Fruit fly (Drosophila melanogaster) whole organism, embryonic: ENCODE data around the gene CG31174.

Experiments used
- Bgb ChIP-seq: fragments of 200-800 bp; sonication (Bioruptor generic); IDR thresholded peaks from 2 replicates; pipeline ENCODE4 v1.3.6; 2022; ENCODE audit warnings: missing biosample characterization, missing genetic modification characterization; ENCODE audit not compliant: partially characterized antibody
- BtbVII ChIP-seq: fragments of 200-800 bp; sonication (Bioruptor generic); optimal IDR thresholded peaks from 3 replicates; lab custom pipeline; 2017; ENCODE audit warnings: missing biosample characterization, mild to moderate bottlenecking, missing genetic modification characterization
- Bteb2 ChIP-seq: fragments of 200-800 bp; sonication (Bioruptor generic); optimal IDR thresholded peaks from 2 replicates; lab custom pipeline; 2016; ENCODE audit warnings: missing biosample characterization, missing genetic modification characterization
- CG1024 ChIP-seq: fragments of 200-800 bp; sonication (Bioruptor generic); IDR thresholded peaks from 2 replicates; pipeline ENCODE4 v1.3.6; 2022; ENCODE audit warnings: missing biosample characterization, missing genetic modification characterization
- CG10979 ChIP-seq: fragments of 200-800 bp; sonication (Bioruptor generic); optimal IDR thresholded peaks from 2 replicates; lab custom pipeline; 2018; ENCODE audit warnings: missing biosample characterization, mild to moderate bottlenecking, missing genetic modification characterization, moderate library complexity
- CG1233 ChIP-seq: fragments of 200-800 bp; sonication (Bioruptor generic); optimal IDR thresholded peaks from 4 replicates; lab custom pipeline; 2018; ENCODE audit warnings: missing biosample characterization, mild to moderate bottlenecking, missing genetic modification characterization
- CG13287 ChIP-seq: fragments of 200-800 bp; sonication (Bioruptor generic); IDR thresholded peaks from 2 replicates; pipeline ENCODE4 v1.3.6; 2022; ENCODE audit warnings: missing biosample characterization, missing genetic modification characterization; ENCODE audit not compliant: partially characterized antibody
- CG15696 ChIP-seq: fragments of 200-800 bp; sonication (Bioruptor generic); optimal IDR thresholded peaks from 2 replicates; lab custom pipeline; 2019; ENCODE audit warnings: missing biosample characterization, mild to moderate bottlenecking, missing genetic modification characterization, moderate library complexity
- CG1603 ChIP-seq: fragments of 200-800 bp; sonication (Bioruptor generic); optimal IDR thresholded peaks from 2 replicates; lab custom pipeline; 2019; ENCODE audit warnings: missing biosample characterization, mild to moderate bottlenecking, missing genetic modification characterization, moderate library complexity
- CG17361 ChIP-seq: fragments of 200-800 bp; sonication (Bioruptor generic); IDR thresholded peaks from 3 replicates; pipeline ENCODE4 v1.3.6; 2022; ENCODE audit warnings: missing biosample characterization, missing genetic modification characterization
- CG18619 ChIP-seq: fragments of 200-800 bp; sonication (Bioruptor generic); optimal IDR thresholded peaks from 3 replicates; lab custom pipeline; 2017; ENCODE audit warnings: missing biosample characterization, mild to moderate bottlenecking, missing genetic modification characterization
- CG32767 ChIP-seq: fragments of 200-800 bp; sonication (Bioruptor generic); IDR thresholded peaks from 2 replicates; pipeline ENCODE4 v1.3.6; 2022; ENCODE audit warnings: missing biosample characterization, missing genetic modification characterization
- CG3407 ChIP-seq: fragments of 200-800 bp; sonication (Bioruptor generic); optimal IDR thresholded peaks from 2 replicates; lab custom pipeline; 2018; ENCODE audit warnings: missing biosample characterization, mild to moderate bottlenecking, missing genetic modification characterization
- CG8924 ChIP-seq: fragments of 200-800 bp; optimal IDR thresholded peaks from 3 replicates; lab custom pipeline; 2019; ENCODE audit warnings: missing biosample characterization, mild to moderate bottlenecking, missing genetic modification characterization, moderate library complexity
- CG9876 ChIP-seq: fragments of 200-800 bp; sonication (Bioruptor generic); optimal IDR thresholded peaks from 2 replicates; lab custom pipeline; 2016; ENCODE audit warnings: missing biosample characterization, missing genetic modification characterization
- Ets65A ChIP-seq: fragments of 200-800 bp; sonication (Bioruptor generic); peaks from one replicate; lab custom pipeline; 2016; ENCODE audit warnings: missing biosample characterization, missing genetic modification characterization
- Gsc ChIP-seq: fragments of 200-800 bp; sonication (Bioruptor generic); IDR thresholded peaks from 2 replicates; pipeline ENCODE4 v1.3.6; 2022; ENCODE audit warnings: missing biosample characterization, missing genetic modification characterization
- Hr51 ChIP-seq, 2 experiments: fragments of 200-800 bp; sonication (Bioruptor generic); optimal IDR thresholded peaks; 2 replicates in 1 of 2; 3 replicates in 1 of 2; lab custom pipeline; 2016 to 2018; ENCODE audit warnings: missing biosample characterization in 2 of 2, missing genetic modification characterization in 2 of 2, mild to moderate bottlenecking in 1 of 2, moderate library complexity in 1 of 2
- Med ChIP-seq: fragments of 200-800 bp; sonication (Bioruptor generic); peaks from one replicate; lab custom pipeline; 2016; ENCODE audit warnings: missing biosample characterization, missing genetic modification characterization, mild to moderate bottlenecking, inconsistent platforms, moderate library complexity
- NC2α ChIP-seq: fragments of 200-800 bp; sonication (Bioruptor generic); optimal IDR thresholded peaks from 2 replicates; lab custom pipeline; 2016; ENCODE audit warnings: missing biosample characterization, missing genetic modification characterization
- Nf-YC ChIP-seq: fragments of 200-800 bp; optimal IDR thresholded peaks from 3 replicates; lab custom pipeline; 2019; ENCODE audit warnings: missing biosample characterization, mild to moderate bottlenecking, missing genetic modification characterization, moderate library complexity
- NfI ChIP-seq: fragments of 200-800 bp; sonication (Bioruptor generic); optimal IDR thresholded peaks from 3 replicates; lab custom pipeline; 2018; ENCODE audit warnings: missing biosample characterization, mild to moderate bottlenecking, missing genetic modification characterization, moderate library complexity
- Ptx1 ChIP-seq: fragments of 200-800 bp; sonication (Bioruptor generic); IDR thresholded peaks from 2 replicates; pipeline ENCODE4 v1.3.6; 2022; ENCODE audit warnings: missing biosample characterization, missing genetic modification characterization
- al ChIP-seq: fragments of 200-800 bp; sonication (Bioruptor generic); IDR thresholded peaks from 2 replicates; pipeline ENCODE4 v1.3.6; 2022; ENCODE audit warnings: missing biosample characterization, missing genetic modification characterization
- bab2 ChIP-seq: fragments of 200-800 bp; sonication (Bioruptor generic); optimal IDR thresholded peaks from 2 replicates; lab custom pipeline; 2016; ENCODE audit warnings: missing biosample characterization, missing genetic modification characterization
- chinmo ChIP-seq: fragments of 200-800 bp; sonication (Bioruptor generic); IDR thresholded peaks from 4 replicates; pipeline ENCODE4 v1.3.6; 2022; ENCODE audit warnings: missing biosample characterization, missing genetic modification characterization; ENCODE audit not compliant: partially characterized antibody
- crc ChIP-seq: fragments of 200-800 bp; sonication (Bioruptor generic); optimal IDR thresholded peaks from 2 replicates; lab custom pipeline; 2016; ENCODE audit warnings: missing biosample characterization, missing genetic modification characterization
- cwo ChIP-seq: fragments of 200-800 bp; sonication (Bioruptor generic); optimal IDR thresholded peaks from 3 replicates; lab custom pipeline; 2017; ENCODE audit warnings: missing biosample characterization, missing genetic modification characterization, mild to moderate bottlenecking, moderate library complexity, missing genetic modification reagents
- dmrt11E ChIP-seq: fragments of 200-800 bp; sonication (Bioruptor generic); optimal IDR thresholded peaks from 3 replicates; lab custom pipeline; 2018; ENCODE audit warnings: missing biosample characterization, mild to moderate bottlenecking, missing genetic modification characterization, moderate library complexity
- en ChIP-seq: fragments of 200-800 bp; sonication (Bioruptor generic); optimal IDR thresholded peaks from 2 replicates; lab custom pipeline; 2016; ENCODE audit warnings: missing biosample characterization, missing genetic modification characterization
- eve ChIP-seq, 2 experiments: fragments of >200 bp; optimal IDR thresholded peaks; 2 replicates each; lab custom pipeline; 2017; ENCODE audit warnings: missing biosample characterization in 2 of 2, missing genetic modification characterization in 2 of 2
- gem ChIP-seq: fragments of 200-800 bp; sonication (Bioruptor generic); optimal IDR thresholded peaks from 2 replicates; lab custom pipeline; 2019; ENCODE audit warnings: missing biosample characterization, mild to moderate bottlenecking, missing genetic modification characterization, moderate library complexity
- grau ChIP-seq: fragments of 200-800 bp; optimal IDR thresholded peaks from 3 replicates; lab custom pipeline; 2019; ENCODE audit warnings: missing biosample characterization, mild to moderate bottlenecking, missing genetic modification characterization, moderate library complexity
- grn ChIP-seq: fragments of 200-800 bp; sonication (Bioruptor generic); optimal IDR thresholded peaks from 3 replicates; lab custom pipeline; 2017; ENCODE audit warnings: missing biosample characterization, missing genetic modification characterization
- lmd ChIP-seq: fragments of 200-800 bp; sonication (Bioruptor generic); IDR thresholded peaks from 2 replicates; pipeline ENCODE4 v1.3.6; 2022; ENCODE audit warnings: missing biosample characterization, missing genetic modification characterization
- lola ChIP-seq, 3 experiments: fragments of >200 bp in 2 of 3; fragments of 200-800 bp in 1 of 3; sonication (Bioruptor generic) in 1 of 3; optimal IDR thresholded peaks; 2 replicates each; lab custom pipeline; 2017 to 2019; ENCODE audit warnings: missing biosample characterization in 3 of 3, missing genetic modification characterization in 3 of 3, mild to moderate bottlenecking in 1 of 3, moderate library complexity in 1 of 3
- nau ChIP-seq: fragments of 200-800 bp; sonication (Bioruptor generic); optimal IDR thresholded peaks from 3 replicates; lab custom pipeline; 2017; ENCODE audit warnings: missing biosample characterization, mild to moderate bottlenecking, missing genetic modification characterization, missing genetic modification reagents
- org-1 ChIP-seq: fragments of 200-800 bp; sonication (Bioruptor generic); optimal IDR thresholded peaks from 2 replicates; lab custom pipeline; 2017; ENCODE audit warnings: missing biosample characterization, missing genetic modification characterization
- peb ChIP-seq: fragments of 200-800 bp; sonication (Bioruptor generic); IDR thresholded peaks from 2 replicates; pipeline ENCODE4 v1.3.6; 2022; ENCODE audit warnings: missing biosample characterization, missing genetic modification characterization
- pum ChIP-seq: fragments of 200-800 bp; sonication (Bioruptor generic); optimal IDR thresholded peaks from 2 replicates; lab custom pipeline; 2016; ENCODE audit warnings: missing biosample characterization, missing genetic modification characterization
- ranshi ChIP-seq: fragments of 200-800 bp; sonication (Bioruptor generic); IDR thresholded peaks from 2 replicates; pipeline ENCODE4 v1.3.6; 2022; ENCODE audit warnings: missing biosample characterization, missing genetic modification characterization
- row ChIP-seq: fragments of 200-800 bp; sonication (Bioruptor generic); IDR thresholded peaks from 3 replicates; pipeline ENCODE4 v1.3.6; 2022; ENCODE audit warnings: missing biosample characterization, missing genetic modification characterization
- sens ChIP-seq: fragments of 200-800 bp; sonication (Bioruptor generic); peaks from one replicate; lab custom pipeline; 2016; ENCODE audit warnings: missing biosample characterization, missing genetic modification characterization
- stc ChIP-seq: fragments of 200-800 bp; sonication (Bioruptor generic); IDR thresholded peaks from 2 replicates; pipeline ENCODE4 v1.3.6; 2022; ENCODE audit warnings: missing biosample characterization, missing genetic modification characterization
- sug ChIP-seq: fragments of 200-800 bp; optimal IDR thresholded peaks from 2 replicates; lab custom pipeline; 2019; ENCODE audit warnings: missing biosample characterization, mild to moderate bottlenecking, missing genetic modification characterization, moderate library complexity
- tx ChIP-seq: fragments of 200-800 bp; sonication (Bioruptor generic); optimal IDR thresholded peaks from 2 replicates; lab custom pipeline; 2016; ENCODE audit warnings: missing biosample characterization, missing genetic modification characterization
- usp ChIP-seq: fragments of >200 bp; optimal IDR thresholded peaks from 2 replicates; lab custom pipeline; 2017; ENCODE audit warnings: missing biosample characterization, missing genetic modification characterization
- z ChIP-seq: fragments of 200-800 bp; sonication (Bioruptor generic); IDR thresholded peaks from 3 replicates; pipeline ENCODE4 v1.3.6; 2022; ENCODE audit warnings: missing biosample characterization, missing genetic modification characterization
- zf30C ChIP-seq: fragments of 200-800 bp; sonication (Bioruptor generic); optimal IDR thresholded peaks from 3 replicates; lab custom pipeline; 2018; ENCODE audit warnings: missing biosample characterization, mild to moderate bottlenecking, missing genetic modification characterization

The CG31174 gene

DNA sequence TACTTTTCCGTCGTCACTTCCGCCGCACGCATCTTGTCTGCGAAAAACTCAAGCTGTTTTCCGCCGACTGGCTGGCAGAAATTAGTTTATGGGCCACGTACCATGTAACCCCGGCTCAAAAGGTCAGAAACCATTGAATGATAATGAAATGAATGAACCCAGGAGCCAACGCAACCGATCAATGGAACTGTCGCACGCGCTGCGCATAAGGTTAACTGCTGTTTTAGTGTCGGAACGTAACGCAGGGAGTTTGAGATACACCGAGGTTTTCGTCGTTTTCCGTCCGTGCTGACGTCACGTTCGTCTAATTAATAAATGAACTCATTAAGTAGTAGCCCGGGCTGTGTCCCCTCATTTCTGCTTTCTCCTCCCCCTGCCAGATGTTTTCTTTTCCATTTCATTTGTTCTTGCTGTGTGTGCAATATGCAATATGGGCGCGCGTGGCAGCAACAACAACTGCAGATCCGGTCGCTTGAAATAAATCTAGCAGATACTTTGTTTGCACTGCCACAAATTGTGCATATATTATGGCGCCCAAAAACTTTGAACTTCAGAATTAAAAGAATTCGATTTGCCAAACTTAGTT lies 10.9 kb downstream of the CG31174 start (continued):
- TF ChIP-seq nau (GFP tag; lab: Kevin White, UChicago) (no peak), CG8924 (tag; lab: Kevin White, UChicago) (no peak), CG17361 (GFP tag; lab: Robert Waterston, UW) (no peak)

dm6 chr3R:21857509-21857908 lies 11.8 kb downstream of the CG31174 start:
- TF ChIP-seq CG3407 (GFP tag; lab: Kevin White, UChicago) (no peak), CG13287 (GFP tag; lab: Robert Waterston, UW) (no peak), CG10979 (tag; lab: Kevin White, UChicago) (peak; percentile 10), Gsc (GFP tag; lab: Robert Waterston, UW) (no peak), gem (peak; percentile 1), eve (GFP tag; optimal IDR thresholded peaks at IDR 0.05; lab: Kevin White, UChicago) (no peak), BtbVII (GFP tag; lab: Kevin White, UChicago) (no peak), grn (GFP tag; lab: Kevin White, UChicago) (no peak), CG15696 (tag; lab: Kevin White, UChicago) (peak; percentile 46), chinmo (GFP tag; lab: Robert Waterston, UW) (no peak), Ptx1 (no peak), en (GFP tag; lab: Kevin White, UChicago) (no peak), CG32767 (GFP tag; lab: Robert Waterston, UW) (no peak), CG1024 (GFP tag; lab: Robert Waterston, UW) (no peak), NfI (GFP tag; lab: Kevin White, UChicago) (no peak), cwo (no peak), row (GFP tag; lab: Robert Waterston, UW) (0 out of 3 replicates have a peak, but pooled peaks have one; percentile 7), sens (peak; percentile 70), dmrt11E (tag; lab: Kevin White, UChicago) (peak; percentile 24), lola (GFP tag; optimal IDR thresholded peaks at IDR 0.05; lab: Kevin White, UChicago) (peak in 1 of 3 experiments; percentile 7), NC2α (GFP tag; lab: Kevin White, UChicago) (no peak), zf30C (no peak), ranshi (GFP tag; lab: Robert Waterston, UW) (0 out of 2 replicates have a peak, but pooled peaks have one; percentile 5), Bgb (GFP tag; lab: Robert Waterston, UW) (no peak), grau (peak; percentile 79), Ets65A (GFP tag; lab: Kevin White, UChicago) (no peak), sug (tag; lab: Kevin White, UChicago) (no peak)

DNA sequence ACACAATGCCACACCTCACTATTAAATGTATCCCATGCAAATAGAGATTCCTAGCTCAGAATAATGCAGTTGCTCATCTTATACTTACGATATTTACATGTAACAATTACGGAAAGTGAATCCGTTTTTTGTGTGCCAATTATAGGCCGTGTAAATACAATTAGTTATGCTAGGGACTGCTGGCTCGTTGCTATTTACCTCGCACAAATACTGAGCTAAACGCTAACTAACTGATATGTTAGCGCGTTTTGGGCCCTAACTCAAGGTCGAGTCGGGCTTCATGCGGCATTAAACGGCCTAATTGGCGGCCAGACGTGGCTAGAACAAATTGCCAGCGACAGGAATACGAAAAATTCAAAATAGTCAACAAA lies 12.5 kb downstream of the CG31174 start:
- TF ChIP-seq Hr51 (GFP tag; optimal IDR thresholded peaks at IDR 0.05; lab: Kevin White, UChicago), result no peak
- no peak for TF ChIP-seq pum (GFP tag; lab: Kevin White, UChicago)
- TF ChIP-seq lola (GFP tag; optimal IDR thresholded peaks at IDR 0.05; lab: Kevin White, UChicago), result no peak
- TF ChIP-seq Nf-YC, result no peak
- no peak for TF ChIP-seq CG9876
- TF ChIP-seq Gsc (GFP tag; lab: Robert Waterston, UW), result no peak
- TF ChIP-seq CG1603 (tag; lab: Kevin White, UChicago), result no peak
- TF ChIP-seq CG18619 (GFP tag; lab: Kevin White, UChicago), result no peak
- no peak for TF ChIP-seq stc (GFP tag; lab: Robert Waterston, UW)
- TF ChIP-seq peb, result no peak
- TF ChIP-seq al, result no peak
- no peak for TF ChIP-seq usp (GFP tag; lab: Kevin White, UChicago)
- TF ChIP-seq lmd (GFP tag; lab: Robert Waterston, UW), result no peak
- TF ChIP-seq z (GFP tag; lab: Robert Waterston, UW), result no peak
- peak; percentile 89 for TF ChIP-seq Med (GFP tag; lab: Kevin White, UChicago)
- no peak for TF ChIP-seq tx
- peak; percentile 14 for TF ChIP-seq bab2 (GFP tag; lab: Kevin White, UChicago)
- TF ChIP-seq CG1233, result peak; percentile 23
- TF ChIP-seq Bteb2 (GFP tag; lab: Kevin White, UChicago), result no peak
- TF ChIP-seq crc (GFP tag; lab: Kevin White, UChicago), result no peak
- no peak for TF ChIP-seq org-1 (GFP tag; lab: Kevin White, UChicago)
- TF ChIP-seq sug (tag; lab: Kevin White, UChicago), result peak; percentile 1
